Fruit fly (Drosophila melanogaster) whole organism, wandering third instar larva: Measurements from ENCODE around the gene heix.
A peak's percentile ranks its signal among the peaks of the same experiment; 100 is the strongest.

ENCODE experiments used
- Abd-B ChIP-seq: fragments of >200 bp; optimal IDR thresholded peaks from 2 replicates; lab custom pipeline; 2017; ENCODE audit warnings: missing biosample characterization, missing genetic modification characterization
- Myc ChIP-seq: fragments of >200 bp; optimal IDR thresholded peaks from 2 replicates; lab custom pipeline; 2017
- brk ChIP-seq: fragments of 200-800 bp; sonication (Bioruptor generic); optimal IDR thresholded peaks from 2 replicates; lab custom pipeline; 2016; ENCODE audit warnings: missing biosample characterization, mild to moderate bottlenecking, missing genetic modification characterization
- dl ChIP-seq, 2 experiments: fragments of 175-275, 200-275 bp in 1 of 2; fragments of 200-275 bp in 1 of 2; sonication (Bioruptor generic); optimal IDR thresholded peaks; lab custom pipeline; 2018; ENCODE audit warnings: mild to moderate bottlenecking in 2 of 2, missing biosample characterization in 2 of 2, missing genetic modification characterization in 2 of 2, moderate library complexity in 2 of 2; ENCODE audit not compliant: partially characterized antibody in 2 of 2, insufficient read depth in 1 of 2
- dmrt93B ChIP-seq: fragments of 200-800 bp; sonication (Bioruptor generic); optimal IDR thresholded peaks from 2 replicates; lab custom pipeline; 2018; ENCODE audit warnings: missing biosample characterization, mild to moderate bottlenecking, missing genetic modification characterization
- lola ChIP-seq: fragments of >200 bp; optimal IDR thresholded peaks from 2 replicates; lab custom pipeline; 2017; ENCODE audit warnings: missing biosample characterization, missing genetic modification characterization
- rgr ChIP-seq: fragments of 200-800 bp; sonication (Bioruptor generic); optimal IDR thresholded peaks from 3 replicates; lab custom pipeline; 2016; ENCODE audit warnings: missing biosample characterization, mild to moderate bottlenecking, missing genetic modification characterization
- usp ChIP-seq: fragments of >200 bp; optimal IDR thresholded peaks from 2 replicates; lab custom pipeline; 2017; ENCODE audit warnings: missing biosample characterization, missing genetic modification characterization

dm6 chr2L:16268107-16268539 lies 31.5 kb downstream of the heix start:
- TF ChIP-seq brk (GFP tag; lab: Kevin White, UChicago) (no peak), dmrt93B (GFP tag; lab: Kevin White, UChicago) (no peak), rgr (GFP tag; lab: Kevin White, UChicago) (no peak), lola (GFP tag; lab: Kevin White, UChicago) (no peak), Myc (no peak), usp (GFP tag; lab: Kevin White, UChicago) (no peak), dl (GFP tag; optimal IDR thresholded peaks at IDR 0.05; lab: Kevin White, UChicago; ENCODE audit: insufficient read depth in 1 of 2, partially characterized antibody in 2 of 2) (peak; percentile 67 to 71), Abd-B (no peak)
